Fruit fly (Drosophila melanogaster) whole organism, pupa: ENCODE results near the gene ND-24.

Experiments
- CG12605 ChIP-seq: fragments of 200-800 bp; sonication (Bioruptor generic); IDR thresholded peaks from 2 replicates; pipeline ENCODE4 v1.3.6; 2022; ENCODE audit warnings: missing biosample characterization, missing genetic modification characterization
- CG13204 ChIP-seq: fragments of 200-800 bp; sonication (Bioruptor generic); optimal IDR thresholded peaks from 2 replicates; lab custom pipeline; 2018; ENCODE audit warnings: missing biosample characterization, mild to moderate bottlenecking, missing genetic modification characterization, moderate library complexity
- CG15710 ChIP-seq: fragments of 200-800 bp; sonication (Bioruptor generic); optimal IDR thresholded peaks from 2 replicates; lab custom pipeline; 2018; ENCODE audit warnings: missing biosample characterization, mild to moderate bottlenecking, missing genetic modification characterization, moderate library complexity
- CG17806 ChIP-seq: fragments of 200-800 bp; sonication (Bioruptor generic); optimal IDR thresholded peaks from 2 replicates; lab custom pipeline; 2018; ENCODE audit warnings: missing biosample characterization, mild to moderate bottlenecking, missing genetic modification characterization, moderate library complexity
- CG32121 ChIP-seq: fragments of 200-800 bp; sonication (Bioruptor generic); IDR thresholded peaks from 2 replicates; pipeline ENCODE4 v1.3.6; 2022; ENCODE audit warnings: missing biosample characterization, missing genetic modification characterization
- CG34367 ChIP-seq: fragments of 200-800 bp; sonication (Bioruptor generic); optimal IDR thresholded peaks from 2 replicates; lab custom pipeline; 2018; ENCODE audit warnings: missing biosample characterization, mild to moderate bottlenecking, missing genetic modification characterization
- CG4496 ChIP-seq: fragments of 200-800 bp; sonication (Bioruptor generic); IDR thresholded peaks from 3 replicates; pipeline ENCODE4 v1.3.6; 2022; ENCODE audit warnings: missing biosample characterization, missing genetic modification characterization
- CG8159 ChIP-seq: fragments of 200-800 bp; sonication (Bioruptor generic); optimal IDR thresholded peaks from 3 replicates; lab custom pipeline; 2018; ENCODE audit warnings: missing biosample characterization, mild to moderate bottlenecking, missing genetic modification characterization, moderate library complexity
- CG8301 ChIP-seq: fragments of 200-800 bp; sonication (Bioruptor generic); optimal IDR thresholded peaks from 2 replicates; lab custom pipeline; 2018; ENCODE audit warnings: missing biosample characterization, mild to moderate bottlenecking, missing genetic modification characterization
- CG9948 ChIP-seq: fragments of 200-800 bp; sonication (Bioruptor generic); optimal IDR thresholded peaks from 2 replicates; lab custom pipeline; 2018; ENCODE audit warnings: missing biosample characterization, mild to moderate bottlenecking, missing genetic modification characterization, moderate library complexity
- D1 ChIP-seq: fragments of 200-800 bp; sonication (Bioruptor generic); optimal IDR thresholded peaks from 2 replicates; lab custom pipeline; 2018; ENCODE audit warnings: missing biosample characterization, mild to moderate bottlenecking, missing genetic modification characterization, moderate library complexity
- EcR ChIP-seq: fragments of 200-800 bp; sonication (Bioruptor generic); optimal IDR thresholded peaks from 3 replicates; lab custom pipeline; 2019; ENCODE audit warnings: missing biosample characterization, missing genetic modification characterization, mild to moderate bottlenecking, moderate library complexity, missing genetic modification reagents
- Ets98B ChIP-seq: fragments of 200-800 bp; sonication (Bioruptor generic); IDR thresholded peaks from 2 replicates; pipeline ENCODE4 v1.3.6; 2022; ENCODE audit warnings: missing biosample characterization, missing genetic modification characterization
- Pif1A ChIP-seq: fragments of 200-800 bp; sonication (Bioruptor generic); optimal IDR thresholded peaks from 3 replicates; lab custom pipeline; 2016; ENCODE audit warnings: missing biosample characterization, missing genetic modification characterization
- Pif1B ChIP-seq: fragments of 200-800 bp; sonication (Bioruptor generic); optimal IDR thresholded peaks from 3 replicates; lab custom pipeline; 2016; ENCODE audit warnings: missing biosample characterization, missing genetic modification characterization
- Snoo ChIP-seq: fragments of 200-800 bp; sonication (Bioruptor generic); optimal IDR thresholded peaks from 3 replicates; lab custom pipeline; 2017; ENCODE audit warnings: missing biosample characterization, mild to moderate bottlenecking, missing genetic modification characterization, inconsistent platforms
- fd96Ca ChIP-seq: fragments of 200-800 bp; sonication (Bioruptor generic); IDR thresholded peaks from 3 replicates; pipeline ENCODE4 v1.3.6; 2022; ENCODE audit warnings: missing biosample characterization, missing genetic modification characterization
- gl ChIP-seq: fragments of 200-800 bp; sonication (Bioruptor generic); optimal IDR thresholded peaks from 2 replicates; lab custom pipeline; 2018; ENCODE audit warnings: missing biosample characterization, mild to moderate bottlenecking, missing genetic modification characterization
- rn ChIP-seq: fragments of 200-800 bp; sonication (Bioruptor generic); IDR thresholded peaks from 2 replicates; pipeline ENCODE4 v1.3.6; 2022; ENCODE audit warnings: missing biosample characterization, missing genetic modification characterization

The ND-24 gene

DNA sequence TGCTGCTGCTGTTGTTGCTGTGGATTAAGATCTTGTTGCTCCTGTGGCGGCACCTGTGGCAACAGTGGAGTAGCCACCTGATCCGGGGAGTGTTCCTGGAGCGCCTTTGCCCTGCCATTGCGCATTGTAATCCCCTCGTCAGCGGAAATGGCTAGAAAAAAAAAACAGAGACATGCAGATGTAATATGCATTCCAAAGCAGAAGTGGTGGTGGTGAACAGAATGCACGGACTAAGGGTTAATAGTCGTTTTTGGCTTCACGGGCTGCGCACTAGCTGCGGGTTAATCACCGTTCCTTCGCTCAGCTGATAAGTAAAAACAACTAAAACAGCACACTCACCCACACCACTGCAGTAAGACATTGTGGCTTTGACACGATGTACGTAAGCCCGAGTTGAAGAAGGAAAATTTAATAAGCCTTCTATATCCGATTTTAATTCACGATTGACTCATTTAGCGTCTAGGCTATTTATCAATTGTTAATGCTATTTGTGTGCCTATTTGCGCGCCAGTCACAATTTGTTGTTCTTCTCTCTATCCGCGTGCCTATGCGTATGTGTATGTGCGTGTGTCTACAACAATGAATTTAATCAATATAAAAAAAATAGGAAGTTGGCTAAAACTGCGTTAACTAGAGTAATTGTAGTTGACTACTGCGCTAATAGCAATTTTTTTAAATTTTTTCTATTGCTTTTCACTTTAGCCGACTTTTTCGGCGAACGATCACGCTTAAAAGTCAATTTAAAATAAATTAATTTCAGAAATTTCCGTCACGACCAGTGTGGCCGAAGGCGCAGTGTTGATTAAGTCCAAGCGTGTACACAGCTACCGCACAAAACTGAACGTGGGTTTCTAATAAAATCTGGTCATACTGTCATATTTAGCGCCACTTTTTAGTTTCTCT lies 4.5 kb upstream of the ND-24 start, which contains the start of gene stas:
stas (minus strand) TSS at position 806 of the 903 bp plus-strand sequence.
- TF ChIP-seq EcR (GFP tag; lab: Kevin White, UChicago), result peak; percentile 71
- TF ChIP-seq Pif1A, result no peak
- peak; percentile 18 for TF ChIP-seq D1 (tag; lab: Kevin White, UChicago)

DNA sequence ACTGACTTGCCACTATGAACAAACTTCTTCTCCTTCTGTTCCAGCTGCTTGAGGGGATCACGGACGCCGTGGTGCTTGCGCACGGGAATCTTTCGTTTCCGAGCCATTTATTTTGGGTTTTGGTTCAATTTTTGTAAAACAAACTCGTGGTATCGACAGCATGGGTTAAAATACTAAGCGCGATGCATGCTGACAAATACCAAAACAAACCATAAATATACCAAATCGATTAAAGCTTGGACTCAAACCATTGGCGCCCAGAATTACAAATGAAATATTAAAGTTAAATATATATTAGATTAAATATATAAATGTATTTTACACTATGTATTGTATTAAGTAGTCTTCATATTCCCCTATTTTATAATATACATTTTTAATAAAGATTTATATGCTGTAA lies 2.6 kb upstream of the ND-24 start, which contains the start of gene CG8326:
CG8326 (minus strand) TSS at position 176 of the 400 bp plus-strand sequence.
- TF ChIP-seq Snoo (tag; lab: Kevin White, UChicago) (no peak), CG32121 (GFP tag; lab: Robert Waterston, UW) (no peak), CG15710 (tag; lab: Kevin White, UChicago) (no peak), CG12605 (GFP tag; lab: Robert Waterston, UW) (no peak), CG17806 (tag; lab: Kevin White, UChicago) (no peak), rn (GFP tag; lab: Robert Waterston, UW) (no peak), D1 (tag; lab: Kevin White, UChicago) (no peak), Pif1B (GFP tag; lab: Kevin White, UChicago) (no peak), Pif1A (no peak), CG13204 (no peak), CG4496 (GFP tag; lab: Robert Waterston, UW) (no peak), gl (no peak), CG34367 (tag; lab: Kevin White, UChicago) (no peak), CG8159 (tag; lab: Kevin White, UChicago) (no peak)

DNA sequence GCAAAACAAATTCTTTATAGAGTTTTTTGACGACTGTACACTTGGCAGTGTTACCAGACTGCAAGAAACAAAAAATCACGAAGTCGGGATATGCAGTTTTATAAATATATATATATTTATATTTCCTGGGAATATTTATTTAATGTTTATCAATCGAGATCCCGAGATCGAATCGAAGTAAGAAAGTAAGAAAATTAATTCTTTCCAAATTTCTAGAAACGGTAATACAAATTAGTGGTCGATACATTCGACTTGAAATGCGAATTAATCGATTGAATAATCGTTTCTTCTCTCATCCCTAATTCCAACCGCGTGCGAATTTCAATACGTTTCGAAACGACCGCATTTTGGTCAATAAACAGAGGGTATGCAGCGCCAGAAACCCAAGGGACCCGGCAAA lies 4.1 kb downstream of the ND-24 start, which contains the start of the genes CG8289 and CG5800:
CG8289 (minus strand) TSS at position 44 of the 400 bp plus-strand sequence.
CG5800 (plus strand) TSS at position 281 of the 400 bp plus-strand sequence.
- no peak for TF ChIP-seq CG34367 (tag; lab: Kevin White, UChicago)
- no peak for TF ChIP-seq CG13204
- no peak for TF ChIP-seq CG32121 (GFP tag; lab: Robert Waterston, UW)
- TF ChIP-seq fd96Ca (GFP tag; lab: Robert Waterston, UW), result no peak
- no peak for TF ChIP-seq Pif1A
- TF ChIP-seq CG8301 (tag; lab: Kevin White, UChicago), result no peak
- TF ChIP-seq Pif1B (GFP tag; lab: Kevin White, UChicago), result no peak
- TF ChIP-seq CG8159 (tag; lab: Kevin White, UChicago), result no peak
- TF ChIP-seq CG12605 (GFP tag; lab: Robert Waterston, UW), result no peak
- no peak for TF ChIP-seq CG9948
- no peak for TF ChIP-seq CG15710 (tag; lab: Kevin White, UChicago)
- TF ChIP-seq EcR (GFP tag; lab: Kevin White, UChicago), result no peak
- TF ChIP-seq Ets98B (GFP tag; lab: Robert Waterston, UW), result no peak

DNA sequence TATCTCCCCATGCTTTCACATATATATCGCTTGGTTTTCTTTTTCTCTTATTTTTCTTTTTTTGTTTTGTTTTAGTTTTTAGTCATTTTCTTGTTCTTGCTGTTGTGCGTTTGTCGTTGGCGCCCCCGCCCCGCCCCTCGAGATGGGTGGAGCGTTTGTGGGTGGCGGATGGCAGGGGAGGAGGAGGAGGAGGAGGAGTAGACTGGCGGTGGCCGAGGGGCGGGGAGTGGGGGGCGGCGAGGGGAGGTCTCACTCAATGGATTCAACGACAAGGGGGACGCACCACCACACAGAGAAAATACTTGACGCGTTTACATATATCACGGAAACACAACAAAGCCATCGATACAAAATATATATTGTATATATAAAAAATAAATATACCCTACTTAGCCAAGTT lies 8.9 kb downstream of the ND-24 start:
- TF ChIP-seq CG34367 (tag; lab: Kevin White, UChicago) (no peak), Ets98B (GFP tag; lab: Robert Waterston, UW) (no peak), CG32121 (GFP tag; lab: Robert Waterston, UW) (0 out of 2 replicates have a peak, but pooled peaks have one; percentile 11), CG4496 (GFP tag; lab: Robert Waterston, UW) (0 out of 3 replicates have a peak, but pooled peaks have one; percentile 34)

DNA sequence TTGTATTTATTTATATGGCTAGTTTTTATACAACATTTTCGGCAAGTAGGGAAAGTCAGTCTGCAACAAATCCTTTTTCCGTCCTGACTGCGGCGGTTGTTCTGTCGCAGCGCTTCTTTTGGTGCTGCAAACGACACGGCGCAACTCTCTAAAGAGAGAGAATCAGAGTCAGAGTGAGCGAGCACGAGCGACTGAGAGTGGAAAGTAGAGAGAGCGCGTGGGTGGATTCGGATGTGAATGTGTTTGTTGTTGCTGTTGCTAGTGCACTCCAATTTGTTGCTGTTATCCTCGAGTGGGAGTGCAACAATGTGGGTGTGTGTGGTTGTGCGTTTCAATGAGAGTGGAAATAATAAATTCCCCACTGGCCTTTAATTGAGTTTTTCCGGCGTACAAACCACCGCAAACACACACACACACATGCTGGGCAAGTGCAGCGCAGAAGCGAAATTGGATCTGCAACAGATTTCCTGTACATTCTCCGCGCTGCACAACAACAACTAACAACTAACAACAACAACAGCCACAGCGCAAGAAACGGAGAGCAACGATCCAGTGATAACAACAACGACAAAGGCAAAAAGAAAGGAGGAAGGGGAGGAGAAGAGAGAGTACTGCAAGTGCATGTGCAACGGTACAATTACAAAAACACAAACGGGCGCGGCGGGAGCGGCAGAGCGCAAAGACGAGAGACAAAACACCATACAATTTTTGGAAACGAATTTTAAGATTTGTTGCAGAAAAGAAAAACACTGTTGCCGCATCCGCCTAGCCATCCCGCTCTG lies 19.5 kb downstream of the ND-24 start:
- TF ChIP-seq fd96Ca (GFP tag; lab: Robert Waterston, UW), result no peak
- TF ChIP-seq CG13204, result peak; percentile 35
- TF ChIP-seq CG32121 (GFP tag; lab: Robert Waterston, UW), result no peak
- peak; percentile 46 for TF ChIP-seq EcR (GFP tag; lab: Kevin White, UChicago)
- no peak for TF ChIP-seq rn (GFP tag; lab: Robert Waterston, UW)

DNA sequence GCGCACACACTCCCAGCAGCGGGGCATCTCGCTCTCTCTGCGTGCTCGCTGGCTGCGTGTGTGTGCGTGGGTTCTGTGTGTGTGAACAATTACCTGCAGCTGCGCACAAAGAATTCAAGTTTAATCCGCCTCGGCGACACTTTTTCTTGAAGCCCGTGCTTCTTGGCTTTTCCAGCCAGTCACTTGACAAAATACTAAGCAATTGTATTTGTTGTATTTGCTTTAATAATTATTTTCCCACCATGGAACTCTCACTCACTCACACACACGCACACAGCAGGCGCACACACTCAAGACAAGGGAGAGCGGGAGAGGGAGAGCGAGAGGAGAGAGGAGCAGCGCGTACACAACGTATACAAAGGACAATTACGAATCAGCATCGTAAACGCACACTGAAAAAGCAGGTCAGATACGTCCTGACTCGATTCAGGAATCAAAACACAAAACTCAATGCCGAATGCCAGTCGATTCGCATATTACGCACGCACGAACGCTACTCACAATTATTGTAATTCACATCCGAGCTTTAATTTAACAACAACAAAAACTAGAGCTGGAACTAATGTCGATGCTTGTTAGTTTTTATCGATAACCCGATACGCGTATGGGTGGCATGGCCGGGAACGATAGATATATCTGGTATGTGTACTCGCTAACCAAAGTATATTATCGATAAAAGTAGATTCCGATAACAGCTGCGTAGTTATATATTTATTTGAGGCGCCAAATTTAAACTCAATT lies 20.3 kb downstream of the ND-24 start, which contains the start of gene RhoGAPp190:
RhoGAPp190 (minus strand) TSS at position 565 of the 741 bp plus-strand sequence.
- TF ChIP-seq fd96Ca (GFP tag; lab: Robert Waterston, UW), result 0 out of 3 replicates have a peak, but pooled peaks have one; percentile 35
- TF ChIP-seq gl, result no peak
- peak; percentile 15 for TF ChIP-seq CG13204
- TF ChIP-seq, all 21 proteins: peak for 2
